Worm (Caenorhabditis elegans) whole organism, L2 larva: ENCODE measurements around the gene npr-32.

Source experiments
- C34F6.9 ChIP-seq: fragments of 150-350 bp; optimal IDR thresholded peaks from 2 replicates; lab custom pipeline; 2014; ENCODE audit warnings: missing biosample characterization, missing genetic modification characterization
- F13H6.1 ChIP-seq: sonication (generic microtip); optimal IDR thresholded peaks from 2 replicates; lab custom pipeline; 2016; ENCODE audit warnings: missing genetic modification characterization, missing compliant biosample characterization
- R02D3.7 ChIP-seq: fragments of 150-350 bp; optimal IDR thresholded peaks from 2 replicates; lab custom pipeline; 2014; ENCODE audit warnings: missing biosample characterization, missing genetic modification characterization
- Y55F3AM.14 ChIP-seq: fragments of 200-800 bp; sonication (Bioruptor generic); optimal IDR thresholded peaks from 2 replicates; lab custom pipeline; 2018; ENCODE audit warnings: mild to moderate bottlenecking, missing genetic modification characterization, missing compliant biosample characterization
- ZK546.5 ChIP-seq: sonication (generic microtip); optimal IDR thresholded peaks from 2 replicates; lab custom pipeline; 2017; ENCODE audit warnings: missing biosample characterization, missing genetic modification characterization
- aly-2 ChIP-seq: fragments of 150-350 bp; optimal IDR thresholded peaks from 2 replicates; lab custom pipeline; 2014; ENCODE audit warnings: missing biosample characterization, missing genetic modification characterization
- ama-1 ChIP-seq: fragments of 150-350 bp; optimal IDR thresholded peaks from 2 replicates; lab custom pipeline; 2018; ENCODE audit warnings: inconsistent platforms
- blmp-1 ChIP-seq: sonication (generic microtip); optimal IDR thresholded peaks from 2 replicates; lab custom pipeline; 2017; ENCODE audit warnings: missing genetic modification characterization, mild to moderate bottlenecking, missing compliant biosample characterization, antibody characterized with exemption, moderate library complexity; ENCODE audit not compliant: insufficient read depth
- ceh-16 ChIP-seq: fragments of 150-350 bp; optimal IDR thresholded peaks from 2 replicates; lab custom pipeline; 2014; ENCODE audit warnings: missing biosample characterization, missing genetic modification characterization
- ceh-82 ChIP-seq: fragments of 150-350 bp; optimal IDR thresholded peaks from 2 replicates; lab custom pipeline; 2014; ENCODE audit warnings: missing biosample characterization, missing genetic modification characterization
- crh-2 ChIP-seq: sonication (generic microtip); optimal IDR thresholded peaks from 2 replicates; lab custom pipeline; 2017; ENCODE audit warnings: missing biosample characterization, missing genetic modification characterization
- dmd-4 ChIP-seq: sonication (generic microtip); optimal IDR thresholded peaks from 2 replicates; lab custom pipeline; 2017; ENCODE audit warnings: missing biosample characterization, missing genetic modification characterization
- egl-27 ChIP-seq: sonication (generic microtip); optimal IDR thresholded peaks from 3 replicates; lab custom pipeline; 2017; ENCODE audit warnings: missing biosample characterization, missing genetic modification reagents, missing genetic modification characterization
- elt-1 ChIP-seq: fragments of 150-350 bp; optimal IDR thresholded peaks from 2 replicates; lab custom pipeline; 2014; ENCODE audit warnings: missing biosample characterization, missing genetic modification characterization
- elt-3 ChIP-seq: sonication (generic microtip); optimal IDR thresholded peaks from 2 replicates; lab custom pipeline; 2017; ENCODE audit warnings: missing biosample characterization, missing genetic modification characterization
- fos-1 ChIP-seq: fragments of 150-350 bp; optimal IDR thresholded peaks from 2 replicates; lab custom pipeline; 2014; ENCODE audit warnings: missing biosample characterization, missing genetic modification characterization
- gmeb-1 ChIP-seq: fragments of 150-350 bp; optimal IDR thresholded peaks from 2 replicates; lab custom pipeline; 2014; ENCODE audit warnings: missing biosample characterization, missing genetic modification characterization
- lin-11 ChIP-seq: fragments of 150-350 bp; sonication (generic microtip); optimal IDR thresholded peaks from 2 replicates; lab custom pipeline; 2014; ENCODE audit warnings: missing biosample characterization, missing genetic modification characterization, inconsistent platforms, mixed read lengths
- lin-13 ChIP-seq: fragments of 150-350 bp; optimal IDR thresholded peaks from 2 replicates; lab custom pipeline; 2014; ENCODE audit warnings: missing biosample characterization, missing genetic modification reagents, missing genetic modification characterization
- lsy-2 ChIP-seq, 2 experiments: fragments of 150-350 bp in 1 of 2; sonication (generic microtip) in 1 of 2; optimal IDR thresholded peaks; 2 replicates each; lab custom pipeline; 2014 to 2017; ENCODE audit warnings: missing biosample characterization in 2 of 2, missing genetic modification characterization in 2 of 2
- mab-5 ChIP-seq: fragments of 150-350 bp; optimal IDR thresholded peaks from 2 replicates; lab custom pipeline; 2014; ENCODE audit warnings: missing biosample characterization, missing genetic modification characterization
- mbf-1 ChIP-seq: sonication (generic microtip); optimal IDR thresholded peaks from 2 replicates; lab custom pipeline; 2017; ENCODE audit warnings: missing biosample characterization, missing genetic modification characterization
- mdl-1 ChIP-seq, 2 experiments: fragments of 150-350 bp in 1 of 2; sonication (generic microtip) in 1 of 2; optimal IDR thresholded peaks; 2 replicates each; lab custom pipeline; 2017; ENCODE audit warnings: missing biosample characterization in 2 of 2, missing genetic modification characterization in 2 of 2
- nhr-10 ChIP-seq: sonication (generic microtip); optimal IDR thresholded peaks from 2 replicates; lab custom pipeline; 2017; ENCODE audit warnings: missing biosample characterization, missing genetic modification characterization
- nhr-11 ChIP-seq: fragments of 150-350 bp; optimal IDR thresholded peaks from 2 replicates; lab custom pipeline; 2014; ENCODE audit warnings: missing biosample characterization, missing genetic modification characterization
- nhr-12 ChIP-seq: fragments of 150-350 bp; optimal IDR thresholded peaks from 2 replicates; lab custom pipeline; 2014; ENCODE audit warnings: missing biosample characterization, missing genetic modification characterization
- nhr-129 ChIP-seq: fragments of 150-350 bp; optimal IDR thresholded peaks from 2 replicates; lab custom pipeline; 2014; ENCODE audit warnings: missing biosample characterization, missing genetic modification characterization
- nhr-23 ChIP-seq: fragments of 150-350 bp; optimal IDR thresholded peaks from 2 replicates; lab custom pipeline; 2014; ENCODE audit warnings: missing biosample characterization, missing genetic modification reagents, missing genetic modification characterization
- nhr-237 ChIP-seq: fragments of 150-350 bp; optimal IDR thresholded peaks from 2 replicates; lab custom pipeline; 2014; ENCODE audit warnings: missing biosample characterization, missing genetic modification characterization
- nhr-25 ChIP-seq: fragments of 150-350 bp; sonication (generic microtip); optimal IDR thresholded peaks from 3 replicates; lab custom pipeline; 2014; ENCODE audit warnings: missing biosample characterization, missing genetic modification characterization
- nhr-6 ChIP-seq: fragments of 150-350 bp; optimal IDR thresholded peaks from 2 replicates; lab custom pipeline; 2014; ENCODE audit warnings: missing biosample characterization, missing genetic modification characterization
- nhr-77 ChIP-seq: fragments of 150-350 bp; optimal IDR thresholded peaks from 2 replicates; lab custom pipeline; 2014; ENCODE audit warnings: missing biosample characterization, missing genetic modification characterization
- peb-1 ChIP-seq: fragments of 150-350 bp; optimal IDR thresholded peaks from 2 replicates; lab custom pipeline; 2014; ENCODE audit warnings: missing biosample characterization, missing genetic modification characterization
- sem-4 ChIP-seq: fragments of 150-350 bp; optimal IDR thresholded peaks from 2 replicates; lab custom pipeline; 2014; ENCODE audit warnings: missing biosample characterization, missing genetic modification reagents, missing genetic modification characterization
- sma-3 ChIP-seq: sonication (generic microtip); optimal IDR thresholded peaks from 2 replicates; lab custom pipeline; 2016; ENCODE audit warnings: missing genetic modification reagents, missing genetic modification characterization, missing compliant biosample characterization
- sma-9 ChIP-seq, 2 experiments: fragments of 150-350 bp in 1 of 2; sonication (generic microtip) in 1 of 2; optimal IDR thresholded peaks; 2 replicates each; lab custom pipeline; 2014 to 2016; ENCODE audit warnings: missing genetic modification characterization in 2 of 2, mild to moderate bottlenecking in 1 of 2, missing biosample characterization in 1 of 2, missing compliant biosample characterization in 1 of 2, missing genetic modification reagents in 1 of 2, moderate library complexity in 1 of 2
- snpc-4 ChIP-seq: fragments of 150-350 bp; optimal IDR thresholded peaks from 2 replicates; lab custom pipeline; 2014; ENCODE audit warnings: missing biosample characterization, missing genetic modification characterization
- unc-39 ChIP-seq: fragments of 150-350 bp; optimal IDR thresholded peaks from 2 replicates; lab custom pipeline; 2014; ENCODE audit warnings: missing biosample characterization, missing genetic modification characterization
- unc-55 ChIP-seq: fragments of 150-350 bp; sonication (generic microtip); optimal IDR thresholded peaks from 3 replicates; lab custom pipeline; 2014; ENCODE audit warnings: missing biosample characterization, missing genetic modification reagents, missing genetic modification characterization
- unc-62 ChIP-seq: fragments of 150-350 bp; optimal IDR thresholded peaks from 2 replicates; lab custom pipeline; 2014; ENCODE audit warnings: missing biosample characterization, missing genetic modification reagents, missing genetic modification characterization
- ztf-1 ChIP-seq: fragments of 200-800 bp; sonication (Bioruptor generic); conservative IDR thresholded peaks from 2 replicates; pipeline ENCODE4 v1.3.6; 2022; ENCODE audit warnings: missing genetic modification characterization, missing compliant biosample characterization
- ztf-11 ChIP-seq: sonication (generic microtip); optimal IDR thresholded peaks from 2 replicates; lab custom pipeline; 2017; ENCODE audit warnings: missing biosample characterization, missing genetic modification characterization
- ztf-4 ChIP-seq: fragments of 150-350 bp; optimal IDR thresholded peaks from 2 replicates; lab custom pipeline; 2014; ENCODE audit warnings: missing biosample characterization, missing genetic modification characterization

Gene npr-32

DNA sequence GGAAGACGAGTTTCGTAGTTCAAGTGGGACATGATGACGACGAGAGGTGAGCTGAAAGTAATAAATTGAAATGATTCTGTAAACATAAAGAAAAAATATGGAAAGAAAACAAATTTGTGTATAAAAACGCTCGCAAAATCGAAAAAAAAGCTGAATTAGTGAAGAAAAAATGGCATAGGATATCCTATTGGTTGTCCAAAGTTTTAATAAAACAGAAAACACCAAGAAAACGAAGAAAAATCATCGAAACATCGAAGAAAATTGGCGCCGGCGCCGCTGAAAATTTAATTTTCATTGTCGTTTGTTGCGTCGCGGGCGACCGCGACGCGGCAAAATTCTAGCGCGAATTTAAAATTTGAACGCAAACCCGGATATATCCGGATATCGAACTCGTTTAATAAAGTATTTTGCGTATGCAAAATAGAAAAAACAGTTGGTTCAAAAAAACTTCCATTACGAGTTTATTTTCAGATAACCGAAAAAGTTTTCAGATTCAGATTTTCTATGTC lies 42.8 kb upstream of the npr-32 start, which contains the start of gene gln-5:
TSS of gene gln-5 (minus strand) at position 51 of the 509 bp plus-strand sequence.
- TF ChIP-seq peb-1 (tag; lab: Kevin White, UChicago) (no peak), fos-1 (tag; lab: Kevin White, UChicago) (no peak), gmeb-1 (tag; lab: Kevin White, UChicago) (no peak), nhr-77 (tag; lab: Kevin White, UChicago) (no peak), R02D3.7 (tag; lab: Kevin White, UChicago) (no peak), sem-4 (tag; lab: Kevin White, UChicago) (no peak), crh-2 (no peak), nhr-25 (tag; lab: Kevin White, UChicago) (no peak), nhr-129 (tag; lab: Kevin White, UChicago) (no peak), sma-3 (GFP tag; lab: Kevin White, UChicago) (no peak), aly-2 (tag; lab: Kevin White, UChicago) (no peak), egl-27 (no peak), unc-55 (GFP tag; lab: Kevin White, UChicago) (no peak), nhr-6 (no peak), Y55F3AM.14 (no peak), sma-9 (GFP tag; optimal IDR thresholded peaks at IDR 0.05; lab: Kevin White, UChicago) (no peak), sma-9 (tag; optimal IDR thresholded peaks at IDR 0.05; lab: Kevin White, UChicago) (no peak)

DNA sequence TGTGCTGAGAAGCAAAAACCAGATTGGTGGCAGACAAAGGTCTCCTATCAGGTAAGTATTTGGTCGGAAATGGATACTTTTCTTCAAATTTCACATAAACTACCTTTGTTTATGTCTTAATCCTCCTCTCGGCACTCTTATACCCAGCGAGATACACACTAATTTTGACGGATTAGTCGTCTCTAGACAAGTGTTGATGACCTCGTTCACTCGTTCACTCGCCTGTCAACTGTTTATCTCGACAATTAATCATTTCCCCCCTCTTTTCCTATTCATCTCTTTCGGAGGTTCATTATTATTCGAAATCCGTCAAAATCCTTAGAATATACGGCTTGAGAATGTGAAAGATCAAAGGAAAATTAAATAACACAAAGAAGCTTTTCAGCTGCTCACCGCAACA lies 38.8 kb upstream of the npr-32 start:
- no peak for TF ChIP-seq unc-55 (GFP tag; lab: Kevin White, UChicago)
- TF ChIP-seq ceh-16 (tag; lab: Kevin White, UChicago): peak; percentile 17

DNA sequence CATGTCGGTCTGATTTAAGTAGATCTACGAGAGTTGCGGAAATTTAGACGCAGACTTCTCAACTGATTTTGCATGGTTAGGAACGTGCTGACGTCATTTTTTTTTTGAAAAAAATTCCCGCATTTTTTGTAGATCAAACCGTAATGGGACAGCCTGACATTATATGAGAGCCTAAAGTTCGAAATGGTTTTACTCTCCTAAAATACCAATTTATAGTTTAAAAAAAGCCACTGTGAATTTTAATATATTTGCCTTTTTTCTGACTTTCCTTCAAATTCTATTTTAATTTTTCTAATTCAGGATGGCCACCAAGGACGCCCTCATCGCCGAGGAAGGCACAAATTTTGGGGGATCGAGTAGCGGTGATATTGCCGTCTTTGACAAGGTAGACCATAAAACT lies 38.2 kb upstream of the npr-32 start, which contains the start of gene atgp-1:
TSS of gene atgp-1 (plus strand) at position 301 of the 400 bp plus-strand sequence.
- TF ChIP-seq ztf-4 (tag; lab: Kevin White, UChicago) (no peak), R02D3.7 (tag; lab: Kevin White, UChicago) (no peak), nhr-237 (tag; lab: Kevin White, UChicago) (no peak), peb-1 (tag; lab: Kevin White, UChicago) (no peak), aly-2 (tag; lab: Kevin White, UChicago) (no peak), sma-3 (GFP tag; lab: Kevin White, UChicago) (no peak), nhr-25 (tag; lab: Kevin White, UChicago) (no peak), ztf-11 (tag; lab: Kevin White, UChicago) (no peak), Y55F3AM.14 (no peak), gmeb-1 (tag; lab: Kevin White, UChicago) (no peak), blmp-1 (tag; lab: Kevin White, UChicago) (no peak), nhr-77 (tag; lab: Kevin White, UChicago) (no peak), elt-1 (tag; lab: Kevin White, UChicago) (no peak), mdl-1 (tag; optimal IDR thresholded peaks at IDR 0.05; lab: Kevin White, UChicago) (no peak), nhr-10 (tag; lab: Kevin White, UChicago) (no peak), ZK546.5 (tag; lab: Kevin White, UChicago) (no peak), nhr-11 (tag; lab: Kevin White, UChicago) (no peak), lin-11 (tag; lab: Kevin White, UChicago) (no peak), nhr-12 (tag; lab: Kevin White, UChicago) (no peak), ceh-82 (tag; lab: Kevin White, UChicago) (no peak)

DNA sequence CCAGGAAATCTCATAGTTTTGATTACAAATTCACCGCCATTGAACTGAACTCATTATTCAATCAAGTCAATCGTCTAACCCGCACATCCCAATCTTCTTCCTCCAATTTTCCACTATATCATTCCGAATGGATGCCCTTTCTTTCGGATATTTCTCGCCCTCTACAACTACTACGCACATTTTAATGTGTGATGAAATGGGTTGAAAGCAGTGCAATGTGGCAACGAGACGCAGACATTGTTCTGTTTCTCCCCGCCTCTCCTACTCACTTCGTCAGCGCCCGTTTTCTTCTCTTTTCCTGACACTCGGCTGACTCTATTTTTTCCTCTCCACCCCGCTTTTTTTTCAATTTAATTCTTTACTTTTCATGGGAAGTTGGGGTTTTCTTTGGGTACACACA lies 37.8 kb upstream of the npr-32 start:
- TF ChIP-seq unc-62 (GFP tag; lab: Kevin White, UChicago) (no peak), dmd-4 (no peak), F13H6.1 (peak; percentile 24), snpc-4 (peak; percentile 10), ztf-1 (GFP tag; lab: Robert Waterston, UW) (no peak), egl-27 (no peak), ama-1 (peak; percentile 41), elt-3 (no peak), nhr-129 (tag; lab: Kevin White, UChicago) (peak; percentile 87), blmp-1 (tag; lab: Kevin White, UChicago) (no peak), sem-4 (tag; lab: Kevin White, UChicago) (peak; percentile 65), Y55F3AM.14 (no peak), mdl-1 (tag; optimal IDR thresholded peaks at IDR 0.05; lab: Kevin White, UChicago) (no peak), crh-2 (peak; percentile 80), unc-39 (tag; lab: Kevin White, UChicago) (no peak), unc-55 (GFP tag; lab: Kevin White, UChicago) (peak; percentile 56), nhr-11 (tag; lab: Kevin White, UChicago) (no peak), mab-5 (tag; lab: Kevin White, UChicago) (peak; percentile 62), nhr-23 (tag; lab: Kevin White, UChicago) (no peak), lin-13 (GFP tag; lab: Kevin White, UChicago) (peak; percentile 8), C34F6.9 (peak; percentile 73), peb-1 (tag; lab: Kevin White, UChicago) (no peak), sma-9 (GFP tag; optimal IDR thresholded peaks at IDR 0.05; lab: Kevin White, UChicago) (peak; percentile 45), sma-9 (tag; optimal IDR thresholded peaks at IDR 0.05; lab: Kevin White, UChicago) (no peak), lin-11 (tag; lab: Kevin White, UChicago) (no peak), fos-1 (tag; lab: Kevin White, UChicago) (peak; percentile 62), elt-1 (tag; lab: Kevin White, UChicago) (no peak), nhr-6 (no peak), lsy-2 (tag; optimal IDR thresholded peaks at IDR 0.05; lab: Kevin White, UChicago) (peak in 1 of 2 experiments; percentile 51), mbf-1 (no peak)
